Worm (Caenorhabditis elegans) whole organism, mixed stage, embryonic: ENCODE data around the gene str-44.

Experiments
- M03D4.4 ChIP-seq: sonication (generic microtip); optimal IDR thresholded peaks from 2 replicates; lab custom pipeline; 2017; ENCODE audit warnings: mild to moderate bottlenecking, missing genetic modification characterization, missing compliant biosample characterization
- bed-3 ChIP-seq: fragments of 200-800 bp; sonication (Bioruptor generic); optimal IDR thresholded peaks from 3 replicates; lab custom pipeline; 2018; ENCODE audit warnings: mild to moderate bottlenecking, missing genetic modification characterization, moderate library complexity, missing compliant biosample characterization
- ceh-39 ChIP-seq: fragments of 150-350 bp; optimal IDR thresholded peaks from 2 replicates; lab custom pipeline; 2014; ENCODE audit warnings: missing biosample characterization, missing genetic modification characterization
- ceh-43 ChIP-seq: fragments of 200-800 bp; sonication (Bioruptor generic); optimal IDR thresholded peaks from 2 replicates; lab custom pipeline; 2018; ENCODE audit warnings: mild to moderate bottlenecking, missing genetic modification characterization, moderate library complexity, missing compliant biosample characterization
- ceh-83 ChIP-seq: fragments of 200-800 bp; sonication (Bioruptor generic); optimal IDR thresholded peaks from 2 replicates; lab custom pipeline; 2018; ENCODE audit warnings: mild to moderate bottlenecking, missing genetic modification characterization, missing compliant biosample characterization
- ces-1 ChIP-seq: fragments of 150-350 bp; optimal IDR thresholded peaks from 2 replicates; lab custom pipeline; 2014; ENCODE audit warnings: missing biosample characterization, missing genetic modification reagents, missing genetic modification characterization
- cnd-1 ChIP-seq: fragments of 200-800 bp; sonication (Bioruptor generic); optimal IDR thresholded peaks from 2 replicates; lab custom pipeline; 2018; ENCODE audit warnings: mild to moderate bottlenecking, missing genetic modification characterization, missing compliant biosample characterization
- drap-1 ChIP-seq: fragments of 200-800 bp; sonication (Bioruptor generic); optimal IDR thresholded peaks from 3 replicates; lab custom pipeline; 2018; ENCODE audit warnings: mild to moderate bottlenecking, missing genetic modification characterization, missing compliant biosample characterization
- flh-1 ChIP-seq: fragments of 200-800 bp; sonication (Bioruptor generic); optimal IDR thresholded peaks from 2 replicates; lab custom pipeline; 2018; ENCODE audit warnings: mild to moderate bottlenecking, missing genetic modification characterization, moderate library complexity, missing compliant biosample characterization
- ham-2 ChIP-seq: fragments of 200-800 bp; sonication (Bioruptor generic); optimal IDR thresholded peaks from 2 replicates; lab custom pipeline; 2018; ENCODE audit warnings: mild to moderate bottlenecking, missing genetic modification characterization, missing compliant biosample characterization
- hlh-1 ChIP-seq: fragments of 150-350 bp; optimal IDR thresholded peaks from 2 replicates; lab custom pipeline; 2014; ENCODE audit warnings: missing biosample characterization, missing genetic modification reagents, missing genetic modification characterization
- lin-13 ChIP-seq: fragments of 150-350 bp; optimal IDR thresholded peaks from 2 replicates; lab custom pipeline; 2014; ENCODE audit warnings: missing biosample characterization, missing genetic modification characterization
- mep-1 ChIP-seq: fragments of 150-350 bp; optimal IDR thresholded peaks from 2 replicates; lab custom pipeline; 2017; ENCODE audit warnings: missing biosample characterization, missing genetic modification reagents, missing genetic modification characterization, inconsistent platforms
- nhr-12 ChIP-seq: fragments of 150-350 bp; optimal IDR thresholded peaks from 2 replicates; lab custom pipeline; 2014; ENCODE audit warnings: missing biosample characterization, missing genetic modification characterization
- nhr-2 ChIP-seq: fragments of 150-350 bp; optimal IDR thresholded peaks from 2 replicates; lab custom pipeline; 2014; ENCODE audit warnings: missing biosample characterization, missing genetic modification characterization
- nhr-237 ChIP-seq: fragments of 150-350 bp; optimal IDR thresholded peaks from 2 replicates; lab custom pipeline; 2014; ENCODE audit warnings: missing biosample characterization, missing genetic modification characterization
- nhr-28 ChIP-seq: fragments of 150-350 bp; optimal IDR thresholded peaks from 2 replicates; lab custom pipeline; 2014; ENCODE audit warnings: missing biosample characterization, missing genetic modification characterization
- nhr-76 ChIP-seq: sonication (generic microtip); optimal IDR thresholded peaks from 2 replicates; lab custom pipeline; 2017; ENCODE audit warnings: missing biosample characterization, missing genetic modification characterization
- pha-4 ChIP-seq: fragments of 150-350 bp; optimal IDR thresholded peaks from 2 replicates; lab custom pipeline; 2018; ENCODE audit warnings: missing biosample characterization, missing genetic modification reagents, missing genetic modification characterization
- sem-2 ChIP-seq: fragments of 200-800 bp; sonication (Bioruptor generic); optimal IDR thresholded peaks from 2 replicates; lab custom pipeline; 2018; ENCODE audit warnings: mild to moderate bottlenecking, missing genetic modification characterization, missing compliant biosample characterization
- snpc-4 ChIP-seq: fragments of 150-350 bp; optimal IDR thresholded peaks from 2 replicates; lab custom pipeline; 2014; ENCODE audit warnings: missing biosample characterization, missing genetic modification characterization
- sptf-1 ChIP-seq: sonication (generic microtip); optimal IDR thresholded peaks from 2 replicates; lab custom pipeline; 2017; ENCODE audit warnings: mild to moderate bottlenecking, missing genetic modification characterization, moderate library complexity, missing compliant biosample characterization
- unc-120 ChIP-seq: sonication (generic microtip); optimal IDR thresholded peaks from 2 replicates; lab custom pipeline; 2017; ENCODE audit warnings: missing genetic modification characterization, missing compliant biosample characterization; ENCODE audit not compliant: poor library complexity, severe bottlenecking
- unc-39 ChIP-seq: fragments of 150-350 bp; optimal IDR thresholded peaks from 2 replicates; lab custom pipeline; 2014; ENCODE audit warnings: missing biosample characterization, missing genetic modification characterization
- unc-62 ChIP-seq: fragments of 150-350 bp; optimal IDR thresholded peaks from 2 replicates; lab custom pipeline; 2014; ENCODE audit warnings: missing biosample characterization, missing genetic modification reagents, missing genetic modification characterization
- zip-8 ChIP-seq: fragments of 150-350 bp; optimal IDR thresholded peaks from 2 replicates; lab custom pipeline; 2014; ENCODE audit warnings: missing biosample characterization, missing genetic modification characterization
- ztf-11 ChIP-seq: fragments of 150-350 bp; optimal IDR thresholded peaks from 2 replicates; lab custom pipeline; 2014; ENCODE audit warnings: missing biosample characterization, missing genetic modification characterization

str-44 gene

ce11 chrIV:7195734-7196133 is 18.7 kb downstream of the str-44 start, which contains the start of gene best-16:
Gene best-16, minus strand, starts transcription at chrIV:7195834.
- no peak for TF ChIP-seq snpc-4 (tag; lab: Kevin White, UChicago)
- TF ChIP-seq unc-120 (tag; lab: Kevin White, UChicago) = no peak
- no peak for TF ChIP-seq nhr-237 (tag; lab: Kevin White, UChicago)
- no peak for TF ChIP-seq sptf-1 (tag; lab: Kevin White, UChicago)
- TF ChIP-seq sem-2 (GFP tag; lab: Kevin White, UChicago) = no peak

DNA sequence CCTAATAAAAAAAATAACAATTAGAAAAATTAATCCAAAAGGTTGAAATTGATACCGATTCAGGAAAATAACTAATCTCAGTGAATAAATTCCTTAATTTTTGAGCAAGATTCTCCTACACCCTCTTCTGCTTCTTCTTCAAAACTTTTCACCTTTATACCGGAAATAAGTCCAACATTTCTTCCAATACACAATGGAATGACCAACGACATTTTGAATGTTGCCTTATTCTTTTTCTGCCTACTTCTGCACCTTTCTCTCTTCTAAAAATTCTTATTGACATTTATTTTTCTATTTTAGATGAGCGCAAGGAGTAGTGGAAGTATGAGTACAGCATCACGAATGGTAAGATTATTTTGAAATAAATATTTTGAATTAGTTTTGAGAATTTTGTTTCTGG is 19.9 kb downstream of the str-44 start, which contains the start of gene unc-8:
TSS of gene unc-8 (plus strand) at position 301 of the 400 bp plus-strand sequence.
- TF ChIP-seq nhr-76 (tag; lab: Kevin White, UChicago) (no peak), snpc-4 (tag; lab: Kevin White, UChicago) (no peak), ceh-39 (tag; lab: Kevin White, UChicago) (no peak), ham-2 (GFP tag; lab: Kevin White, UChicago) (no peak), lin-13 (tag; lab: Kevin White, UChicago) (no peak), pha-4 (tag; lab: Kevin White, UChicago) (no peak), nhr-237 (tag; lab: Kevin White, UChicago) (no peak), ceh-83 (no peak), unc-39 (tag; lab: Kevin White, UChicago) (no peak), nhr-28 (tag; lab: Kevin White, UChicago) (no peak), cnd-1 (tag; lab: Kevin White, UChicago) (no peak), unc-62 (GFP tag; lab: Kevin White, UChicago) (no peak), flh-1 (GFP tag; lab: Kevin White, UChicago) (no peak)

DNA sequence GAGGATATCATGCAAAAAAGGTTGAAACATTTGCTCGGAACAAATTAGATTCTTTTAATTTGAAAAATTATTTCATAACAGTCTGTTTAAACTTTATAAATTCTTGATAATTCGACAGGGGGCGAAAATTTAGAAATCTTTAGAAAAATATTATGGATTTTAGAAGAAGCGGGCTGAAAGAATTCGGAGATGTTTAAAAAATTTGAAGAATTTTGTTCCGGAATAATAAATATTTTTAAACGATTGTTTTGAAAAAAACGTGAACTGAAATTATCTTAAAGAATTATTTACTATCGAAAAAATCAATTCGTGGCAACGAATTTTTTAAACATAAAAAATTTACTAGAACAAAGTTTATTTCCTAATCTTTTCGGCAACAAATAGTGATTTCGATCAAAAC is 26.7 kb downstream of the str-44 start, which contains the start of gene R13A1.3:
TSS of gene R13A1.3 (plus strand) at position 301 of the 400 bp plus-strand sequence.
- no peak for TF ChIP-seq nhr-2 (tag; lab: Kevin White, UChicago)
- TF ChIP-seq hlh-1 = no peak
- TF ChIP-seq ces-1 (GFP tag; lab: Kevin White, UChicago) = no peak
- TF ChIP-seq sem-2 (GFP tag; lab: Kevin White, UChicago) = no peak
- TF ChIP-seq nhr-237 (tag; lab: Kevin White, UChicago) = no peak
- TF ChIP-seq ceh-39 (tag; lab: Kevin White, UChicago) = no peak
- no peak for TF ChIP-seq mep-1 (tag; lab: Kevin White, UChicago)

- TF ChIP-seq ztf-11 (no peak), M03D4.4 (tag; lab: Kevin White, UChicago) (no peak), drap-1 (no peak), snpc-4 (tag; lab: Kevin White, UChicago) (no peak), nhr-28 (tag; lab: Kevin White, UChicago) (no peak), cnd-1 (tag; lab: Kevin White, UChicago) (no peak), flh-1 (GFP tag; lab: Kevin White, UChicago) (no peak), ceh-39 (tag; lab: Kevin White, UChicago) (no peak), ceh-43 (GFP tag; lab: Kevin White, UChicago) (no peak)
- TF ChIP-seq, all 35 proteins: peak for 0
Measured at ce11 chrIV:7205969-7206368, 29.0 kb downstream of the str-44 start, which contains the start of gene kcc-1. Gene kcc-1, plus strand, starts transcription at chrIV:7206269.

DNA sequence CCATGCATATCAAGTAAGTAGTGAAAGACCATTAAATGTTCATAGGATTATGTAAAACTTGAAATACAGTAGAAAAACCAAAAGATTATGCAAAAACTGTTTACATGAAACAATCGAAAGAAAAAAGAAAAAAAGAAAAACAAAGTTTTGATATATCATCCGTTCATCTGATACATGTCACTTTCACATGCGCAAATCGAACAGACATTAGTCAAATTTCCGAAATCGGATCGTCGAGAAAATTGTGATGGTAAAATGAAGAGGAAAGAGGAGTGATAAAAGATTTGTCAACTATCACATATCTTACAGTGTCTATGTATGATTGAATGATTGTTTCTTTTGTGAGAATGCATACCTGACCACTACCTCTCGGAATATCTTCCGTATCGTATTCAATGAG is 32.0 kb downstream of the str-44 start:
- TF ChIP-seq drap-1 (no peak), ces-1 (GFP tag; lab: Kevin White, UChicago) (no peak), bed-3 (GFP tag; lab: Kevin White, UChicago) (no peak), lin-13 (tag; lab: Kevin White, UChicago) (no peak), pha-4 (tag; lab: Kevin White, UChicago) (no peak), M03D4.4 (tag; lab: Kevin White, UChicago) (no peak), ham-2 (GFP tag; lab: Kevin White, UChicago) (no peak)

ce11 chrIV:7211313-7211712 is 34.3 kb downstream of the str-44 start:
- TF ChIP-seq lin-13 (tag; lab: Kevin White, UChicago) = no peak
- TF ChIP-seq ceh-43 (GFP tag; lab: Kevin White, UChicago) = no peak
- no peak for TF ChIP-seq ham-2 (GFP tag; lab: Kevin White, UChicago)
- no peak for TF ChIP-seq pha-4 (tag; lab: Kevin White, UChicago)
- no peak for TF ChIP-seq unc-120 (tag; lab: Kevin White, UChicago)
- no peak for TF ChIP-seq drap-1
- TF ChIP-seq unc-62 (GFP tag; lab: Kevin White, UChicago) = no peak
- TF ChIP-seq zip-8 (tag; lab: Kevin White, UChicago) = no peak
- no peak for TF ChIP-seq ztf-11
- no peak for TF ChIP-seq hlh-1
- TF ChIP-seq flh-1 (GFP tag; lab: Kevin White, UChicago) = no peak
- no peak for TF ChIP-seq bed-3 (GFP tag; lab: Kevin White, UChicago)
- no peak for TF ChIP-seq nhr-12 (tag; lab: Kevin White, UChicago)
- no peak for TF ChIP-seq M03D4.4 (tag; lab: Kevin White, UChicago)
- TF ChIP-seq sptf-1 (tag; lab: Kevin White, UChicago) = no peak
- TF ChIP-seq nhr-28 (tag; lab: Kevin White, UChicago) = no peak
- TF ChIP-seq, all 35 proteins: peak for 0
